Worm (Caenorhabditis elegans) whole organism, L3 larva: Measurements from ENCODE around the gene sre-13.
A peak's percentile ranks its signal among the peaks of the same experiment; 100 is the strongest.

Experiments
- R02D3.7 ChIP-seq: fragments of 150-350 bp; optimal IDR thresholded peaks from 2 replicates; lab custom pipeline; 2014; ENCODE audit warnings: missing biosample characterization, missing genetic modification characterization
- ZK546.5 ChIP-seq: sonication (generic microtip); optimal IDR thresholded peaks from 2 replicates; lab custom pipeline; 2017; ENCODE audit warnings: missing biosample characterization, missing genetic modification characterization
- ama-1 ChIP-seq: fragments of 150-350 bp; optimal IDR thresholded peaks from 2 replicates; lab custom pipeline; 2018
- ceh-28 ChIP-seq: fragments of 150-350 bp; optimal IDR thresholded peaks from 2 replicates; lab custom pipeline; 2014; ENCODE audit warnings: missing biosample characterization, missing genetic modification reagents, missing genetic modification characterization
- daf-12 ChIP-seq: fragments of 150-350 bp; optimal IDR thresholded peaks from 2 replicates; lab custom pipeline; 2014; ENCODE audit warnings: missing biosample characterization, missing genetic modification reagents, missing genetic modification characterization
- egl-27 ChIP-seq: sonication (generic microtip); optimal IDR thresholded peaks from 4 replicates; lab custom pipeline; 2017; ENCODE audit warnings: missing biosample characterization, missing genetic modification reagents, missing genetic modification characterization
- egl-5 ChIP-seq: fragments of 150-350 bp; optimal IDR thresholded peaks from 2 replicates; lab custom pipeline; 2017; ENCODE audit warnings: missing biosample characterization, missing genetic modification reagents, missing genetic modification characterization, inconsistent platforms
- elt-1 ChIP-seq: fragments of 150-350 bp; optimal IDR thresholded peaks from 2 replicates; lab custom pipeline; 2014; ENCODE audit warnings: missing biosample characterization, missing genetic modification characterization
- elt-2 ChIP-seq: sonication (generic microtip); optimal IDR thresholded peaks from 2 replicates; lab custom pipeline; 2016; ENCODE audit warnings: missing genetic modification reagents, mild to moderate bottlenecking, missing genetic modification characterization, missing compliant biosample characterization
- elt-3 ChIP-seq, 3 experiments: fragments of 150-350 bp in 1 of 3; sonication (generic microtip) in 2 of 3; optimal IDR thresholded peaks; 2 replicates in 2 of 3; 4 replicates in 1 of 3; lab custom pipeline; 2014 to 2017; ENCODE audit warnings: missing biosample characterization in 3 of 3, missing genetic modification characterization in 3 of 3
- eor-1 ChIP-seq, 2 experiments: fragments of 150-350 bp; optimal IDR thresholded peaks; 2 replicates each; lab custom pipeline; 2014 to 2018; ENCODE audit warnings: missing biosample characterization in 2 of 2, missing genetic modification characterization in 2 of 2
- fkh-10 ChIP-seq: sonication (generic microtip); optimal IDR thresholded peaks from 2 replicates; lab custom pipeline; 2017; ENCODE audit warnings: missing biosample characterization, missing genetic modification reagents, missing genetic modification characterization
- fkh-2 ChIP-seq: fragments of 150-350 bp; optimal IDR thresholded peaks from 2 replicates; lab custom pipeline; 2014; ENCODE audit warnings: missing biosample characterization, missing genetic modification reagents, missing genetic modification characterization
- hmg-11 ChIP-seq: sonication (generic microtip); optimal IDR thresholded peaks from 2 replicates; lab custom pipeline; 2016; ENCODE audit warnings: missing genetic modification characterization, missing compliant biosample characterization
- lin-15B ChIP-seq: fragments of 150-350 bp; optimal IDR thresholded peaks from 2 replicates; lab custom pipeline; 2014; ENCODE audit warnings: missing biosample characterization, missing genetic modification characterization
- lin-39 ChIP-seq: fragments of 150-350 bp; optimal IDR thresholded peaks from 2 replicates; lab custom pipeline; 2018; ENCODE audit warnings: missing biosample characterization, missing genetic modification reagents, missing genetic modification characterization
- lsy-12 ChIP-seq: sonication (generic microtip); optimal IDR thresholded peaks from 2 replicates; lab custom pipeline; 2016; ENCODE audit warnings: mild to moderate bottlenecking, missing genetic modification characterization, missing compliant biosample characterization
- mdl-1 ChIP-seq: fragments of 150-350 bp; optimal IDR thresholded peaks from 2 replicates; lab custom pipeline; 2014; ENCODE audit warnings: missing biosample characterization, missing genetic modification characterization
- mml-1 ChIP-seq: fragments of 150-350 bp; sonication (generic microtip); optimal IDR thresholded peaks from 3 replicates; lab custom pipeline; 2014; ENCODE audit warnings: missing biosample characterization, missing genetic modification characterization
- nfya-1 ChIP-seq: sonication (generic microtip); optimal IDR thresholded peaks from 2 replicates; lab custom pipeline; 2017; ENCODE audit warnings: missing genetic modification characterization, mild to moderate bottlenecking, missing compliant biosample characterization, antibody characterized with exemption, moderate library complexity; ENCODE audit not compliant: insufficient read depth
- nhr-11 ChIP-seq: fragments of 150-350 bp; optimal IDR thresholded peaks from 2 replicates; lab custom pipeline; 2014; ENCODE audit warnings: missing biosample characterization, missing genetic modification characterization
- nhr-12 ChIP-seq: fragments of 150-350 bp; optimal IDR thresholded peaks from 2 replicates; lab custom pipeline; 2014; ENCODE audit warnings: missing biosample characterization, missing genetic modification characterization
- nhr-23 ChIP-seq: fragments of 150-350 bp; optimal IDR thresholded peaks from 2 replicates; lab custom pipeline; 2014; ENCODE audit warnings: missing biosample characterization, missing genetic modification reagents, missing genetic modification characterization
- nhr-237 ChIP-seq: fragments of 150-350 bp; optimal IDR thresholded peaks from 2 replicates; lab custom pipeline; 2014; ENCODE audit warnings: missing biosample characterization, missing genetic modification characterization
- nhr-25 ChIP-seq: sonication (generic microtip); optimal IDR thresholded peaks from 2 replicates; lab custom pipeline; 2017; ENCODE audit warnings: missing biosample characterization, missing genetic modification characterization
- nhr-28 ChIP-seq: fragments of 150-350 bp; optimal IDR thresholded peaks from 2 replicates; lab custom pipeline; 2014; ENCODE audit warnings: missing biosample characterization, missing genetic modification characterization
- nhr-43 ChIP-seq: sonication (generic microtip); optimal IDR thresholded peaks from 2 replicates; lab custom pipeline; 2016; ENCODE audit warnings: mild to moderate bottlenecking, missing genetic modification characterization, missing compliant biosample characterization; ENCODE audit not compliant: poor library complexity, severe bottlenecking
- nhr-77 ChIP-seq: fragments of 150-350 bp; optimal IDR thresholded peaks from 2 replicates; lab custom pipeline; 2014; ENCODE audit warnings: missing biosample characterization, missing genetic modification characterization
- pha-4 ChIP-seq: fragments of 150-350 bp; optimal IDR thresholded peaks from 2 replicates; lab custom pipeline; 2014; ENCODE audit warnings: missing biosample characterization, missing genetic modification reagents, missing genetic modification characterization
- sea-2 ChIP-seq: fragments of 150-350 bp; sonication (generic microtip); optimal IDR thresholded peaks from 4 replicates; lab custom pipeline; 2014; ENCODE audit warnings: missing biosample characterization, missing genetic modification reagents, missing genetic modification characterization
- skn-1 ChIP-seq: fragments of 150-350 bp; optimal IDR thresholded peaks from 2 replicates; lab custom pipeline; 2014; ENCODE audit warnings: missing biosample characterization, missing genetic modification characterization
- snpc-4 ChIP-seq: fragments of 150-350 bp; optimal IDR thresholded peaks from 2 replicates; lab custom pipeline; 2014; ENCODE audit warnings: missing biosample characterization, missing genetic modification characterization
- tbx-2 ChIP-seq: sonication (generic microtip); optimal IDR thresholded peaks from 2 replicates; lab custom pipeline; 2016; ENCODE audit warnings: mild to moderate bottlenecking, missing genetic modification characterization, missing compliant biosample characterization
- zag-1 ChIP-seq: fragments of 150-350 bp; optimal IDR thresholded peaks from 2 replicates; lab custom pipeline; 2014; ENCODE audit warnings: missing biosample characterization, missing genetic modification characterization

Gene sre-13

DNA sequence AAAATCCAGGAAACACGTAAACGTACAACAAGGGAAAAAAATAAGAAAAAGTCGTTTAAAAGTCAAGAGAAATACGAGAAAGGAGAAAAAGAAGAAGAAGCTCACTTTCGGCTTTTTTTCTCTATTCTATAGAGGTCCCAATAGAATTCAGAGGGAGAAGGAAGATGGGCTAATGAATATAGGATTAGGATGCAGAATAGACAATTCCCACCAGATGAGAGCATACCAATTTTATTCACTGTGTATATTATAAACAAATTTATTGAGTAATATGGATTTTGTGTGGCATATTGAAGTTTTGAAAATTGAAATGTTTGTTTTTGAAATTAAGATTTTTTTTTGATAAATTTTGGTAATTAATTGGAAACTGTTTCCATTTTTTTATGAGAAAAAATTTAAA is 7.8 kb upstream of the sre-13 start:
- TF ChIP-seq nhr-28 (tag; lab: Kevin White, UChicago) (no peak), ZK546.5 (tag; lab: Kevin White, UChicago) (no peak), skn-1 (no peak), zag-1 (no peak), elt-1 (no peak), tbx-2 (tag; lab: Kevin White, UChicago) (no peak), daf-12 (tag; lab: Kevin White, UChicago) (no peak), nhr-25 (no peak), eor-1 (tag; optimal IDR thresholded peaks at IDR 0.05; lab: Kevin White, UChicago) (no peak), egl-27 (no peak), elt-2 (no peak), nhr-11 (tag; lab: Kevin White, UChicago) (no peak)
- TF ChIP-seq, all 47 proteins: peak for 0

DNA sequence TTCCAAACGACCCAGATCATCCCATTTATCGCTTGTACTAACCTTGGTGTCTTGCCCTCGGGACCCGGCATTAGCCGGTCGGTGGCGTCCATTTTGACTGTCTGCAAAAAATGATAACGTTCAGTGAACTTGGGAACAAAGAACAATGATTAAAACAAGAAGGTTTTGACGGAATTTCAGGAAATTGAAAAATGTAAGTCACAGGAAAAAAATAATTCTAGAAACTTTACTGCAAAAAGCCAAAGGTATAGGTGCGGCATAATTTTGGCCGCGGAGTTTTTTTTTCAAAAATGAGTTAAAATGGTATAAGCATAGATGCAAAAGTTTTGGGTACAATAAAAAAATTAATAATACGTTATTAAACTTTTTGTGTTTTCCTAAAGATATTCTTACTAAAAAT is 7.3 kb upstream of the sre-13 start, which contains the start of gene atgp-2:
atgp-2 (minus strand) TSS at position 101 of the 400 bp plus-strand sequence.
- TF ChIP-seq pha-4 (no peak), fkh-10 (GFP tag; lab: Kevin White, UChicago) (no peak), R02D3.7 (tag; lab: Kevin White, UChicago) (no peak), mdl-1 (tag; lab: Kevin White, UChicago) (no peak), egl-5 (tag; lab: Kevin White, UChicago) (no peak), mml-1 (tag; lab: Kevin White, UChicago) (no peak), nhr-43 (no peak), hmg-11 (tag; lab: Kevin White, UChicago) (no peak), eor-1 (tag; optimal IDR thresholded peaks at IDR 0.05; lab: Kevin White, UChicago) (no peak), nhr-12 (no peak), fkh-2 (tag; lab: Kevin White, UChicago) (no peak), ceh-28 (tag; lab: Kevin White, UChicago) (no peak), nhr-28 (tag; lab: Kevin White, UChicago) (no peak), snpc-4 (tag; lab: Kevin White, UChicago) (no peak), lsy-12 (tag; lab: Kevin White, UChicago) (no peak), elt-3 (tag; optimal IDR thresholded peaks at IDR 0.05; lab: Kevin White, UChicago) (no peak), nhr-23 (no peak), elt-1 (no peak), nhr-237 (tag; lab: Kevin White, UChicago) (no peak), ama-1 (lab: Kevin White, UChicago) (no peak)
- TF ChIP-seq, all 47 proteins: peak for 0

DNA sequence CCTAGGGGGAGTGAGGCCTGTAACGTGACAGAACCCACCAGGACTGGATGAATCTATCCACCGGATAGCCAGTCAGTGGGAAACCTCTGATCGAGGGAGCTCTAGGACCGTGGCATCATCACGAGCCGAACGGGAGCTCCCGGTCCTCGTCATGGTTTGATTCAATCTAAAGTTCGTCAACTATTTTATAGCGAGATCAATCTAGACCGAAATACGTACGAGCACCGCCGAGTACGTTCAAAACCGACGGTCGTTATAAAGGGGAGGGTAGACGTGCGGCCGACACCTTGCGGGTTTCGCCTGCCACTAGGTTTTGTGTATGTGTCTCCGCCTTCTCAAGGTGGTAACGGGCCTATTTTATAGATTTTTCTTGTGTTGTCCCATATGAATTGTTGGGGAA is 4.8 kb upstream of the sre-13 start:
- TF ChIP-seq snpc-4 (tag; lab: Kevin White, UChicago) = peak; percentile 74

DNA sequence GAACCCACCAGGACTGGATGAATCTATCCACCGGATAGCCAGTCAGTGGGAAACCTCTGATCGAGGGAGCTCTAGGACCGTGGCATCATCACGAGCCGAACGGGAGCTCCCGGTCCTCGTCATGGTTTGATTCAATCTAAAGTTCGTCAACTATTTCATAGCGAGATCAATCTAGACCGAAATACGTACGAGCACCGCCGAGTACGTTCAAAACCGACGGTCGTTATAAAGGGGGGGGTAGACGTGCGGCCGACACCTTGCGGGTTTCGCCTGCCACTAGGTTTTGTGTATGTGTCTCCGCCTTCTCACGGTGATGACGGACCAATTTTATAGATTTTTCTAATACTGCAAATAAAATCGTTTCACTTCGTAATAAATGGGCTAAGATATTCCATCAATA is 742 bp downstream of the sre-13 start:
- peak; percentile 50 for TF ChIP-seq snpc-4 (tag; lab: Kevin White, UChicago)

DNA sequence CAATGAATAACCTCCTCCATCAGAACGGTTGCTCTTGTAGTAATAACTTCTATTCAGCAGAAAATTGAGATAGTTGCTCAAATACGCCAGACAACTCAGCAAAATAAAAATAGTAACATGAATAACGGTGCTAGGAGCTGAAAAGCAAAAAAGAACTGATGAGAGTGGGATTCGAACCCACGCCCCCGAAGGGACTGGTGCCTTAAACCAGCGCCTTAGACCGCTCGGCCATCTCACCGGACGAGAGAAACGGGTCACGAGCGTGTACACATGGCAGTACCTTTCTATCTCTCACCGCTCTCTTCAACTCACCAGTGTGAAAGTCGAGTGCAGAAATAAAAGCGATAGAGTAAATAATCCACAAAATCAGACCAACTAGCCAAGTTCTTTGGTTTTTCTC is 1.5 kb downstream of the sre-13 start:
- TF ChIP-seq nhr-43 (peak; percentile 77), skn-1 (peak; percentile 1), tbx-2 (tag; lab: Kevin White, UChicago) (no peak), lin-39 (tag; lab: Kevin White, UChicago) (peak; percentile 79), hmg-11 (tag; lab: Kevin White, UChicago) (peak; percentile 54), lin-15B (peak; percentile 12), mdl-1 (tag; lab: Kevin White, UChicago) (no peak), snpc-4 (tag; lab: Kevin White, UChicago) (peak; percentile 74), nhr-77 (tag; lab: Kevin White, UChicago) (no peak), nfya-1 (tag; lab: Kevin White, UChicago) (peak; percentile 32)

DNA sequence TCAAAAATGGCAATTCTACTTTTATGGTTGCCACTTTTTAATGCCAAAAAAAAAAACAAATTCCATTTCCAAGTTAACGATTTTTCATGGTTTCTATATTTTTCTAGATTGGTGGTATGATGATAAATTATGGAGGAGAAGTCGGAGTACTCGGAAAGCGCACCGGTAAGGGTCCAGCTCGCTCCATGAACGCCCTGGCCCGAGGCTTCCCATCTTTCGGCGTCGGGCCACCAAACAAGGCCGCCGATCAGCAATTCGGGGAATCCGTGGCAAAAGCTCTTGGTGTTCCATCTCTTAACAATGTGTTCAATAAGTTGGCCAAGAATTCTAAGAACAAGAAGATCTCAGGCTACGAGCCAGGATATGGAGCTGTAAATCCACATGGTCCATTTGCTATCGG is 2.6 kb downstream of the sre-13 start:
- TF ChIP-seq elt-2 (no peak), hmg-11 (tag; lab: Kevin White, UChicago) (no peak), egl-27 (no peak), lin-39 (tag; lab: Kevin White, UChicago) (no peak), sea-2 (GFP tag; lab: Kevin White, UChicago) (no peak)
